Worm (Caenorhabditis elegans): ENCODE results near the gene R06F6.12.

ce11 chrII:10860840-10861239, 37.0 kb upstream of the R06F6.12 start, which contains the start of gene M106.3:
- TF ChIP-seq dao-5 (tag; optimal IDR thresholded peaks at IDR 0.05) = no peak
- no peak for TF ChIP-seq him-1 (tag; optimal IDR thresholded peaks at IDR 0.05)

Data from whole organism, L4/young adult.